Worm (Caenorhabditis elegans): ENCODE results near the gene ZK666.2.

- TF ChIP-seq blmp-1 (tag; optimal IDR thresholded peaks at IDR 0.05; ENCODE audit: insufficient read depth) (no peak), R02D3.7 (tag; optimal IDR thresholded peaks at IDR 0.05) (no peak)
Observed at ce11 chrII:10476959-10477358, 5.3 kb upstream of the ZK666.2 start, which contains the start of gene ZK666.4.
